Worm (Caenorhabditis elegans) whole organism, midembryonic: ENCODE results near the gene F55G7.4.

ENCODE experiments used
- cog-1 ChIP-seq: sonication (generic microtip); optimal IDR thresholded peaks from 2 replicates; lab custom pipeline; 2016; ENCODE audit warnings: missing genetic modification characterization, missing compliant biosample characterization
- flt-1 ChIP-seq: fragments of 200-800 bp; sonication (Bioruptor generic); IDR thresholded peaks from 2 replicates; pipeline ENCODE4 v1.3.6; 2022; ENCODE audit warnings: missing genetic modification characterization, missing compliant biosample characterization
- klf-2 ChIP-seq: fragments of 200-800 bp; sonication (Bioruptor generic); conservative IDR thresholded peaks from 2 replicates; pipeline ENCODE4 v1.3.6; 2022; ENCODE audit warnings: missing genetic modification reagents, missing genetic modification characterization, missing compliant biosample characterization
- med-1 ChIP-seq: sonication (generic microtip); optimal IDR thresholded peaks from 2 replicates; lab custom pipeline; 2017; ENCODE audit warnings: missing genetic modification characterization, mild to moderate bottlenecking, missing compliant biosample characterization, antibody characterized with exemption, missing genetic modification reagents; ENCODE audit not compliant: insufficient read depth
- ref-1 ChIP-seq: fragments of 200-800 bp; sonication (Bioruptor generic); conservative IDR thresholded peaks from 2 replicates; pipeline ENCODE4 v1.3.6; 2022; ENCODE audit warnings: missing genetic modification reagents, missing genetic modification characterization, missing compliant biosample characterization
- ztf-23 ChIP-seq: fragments of 200-800 bp; sonication (Bioruptor generic); IDR thresholded peaks from 2 replicates; pipeline ENCODE4 v1.3.6; 2022; ENCODE audit warnings: missing genetic modification reagents, missing genetic modification characterization, missing compliant biosample characterization
- ztf-29 ChIP-seq: fragments of 200-800 bp; sonication (Bioruptor generic); IDR thresholded peaks from 2 replicates; pipeline ENCODE4 v1.3.6; 2022; ENCODE audit warnings: missing genetic modification reagents, missing genetic modification characterization, missing compliant biosample characterization

DNA sequence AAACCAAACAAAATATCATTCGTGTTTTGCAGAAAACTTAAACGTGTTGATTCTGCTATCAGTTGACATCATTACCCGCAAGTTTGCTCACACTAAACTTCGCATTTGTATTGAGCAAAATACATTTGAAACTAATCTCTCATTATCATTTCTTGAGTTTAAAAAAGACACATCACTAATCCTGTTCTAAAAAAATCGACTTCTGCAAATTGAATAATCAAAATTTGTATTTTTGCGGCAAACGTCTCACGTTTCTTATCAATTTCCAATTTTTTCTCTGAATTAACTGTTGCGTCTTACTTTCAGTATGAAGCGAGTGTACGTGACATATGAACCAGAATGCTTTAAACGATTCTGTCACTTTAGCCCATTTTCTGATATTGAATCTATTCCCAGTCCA, 32.2 kb downstream of the F55G7.4 start, which contains the start of gene C49F5.8:
- TF ChIP-seq klf-2 (GFP tag; lab: Robert Waterston, UW) (no peak), med-1 (GFP tag; lab: Kevin White, UChicago) (no peak), ref-1 (GFP tag; lab: Robert Waterston, UW) (no peak), cog-1 (tag; lab: Kevin White, UChicago) (no peak), flt-1 (GFP tag; lab: Robert Waterston, UW) (no peak), ztf-23 (GFP tag; lab: Robert Waterston, UW) (no peak), ztf-29 (no peak)
